Fruit fly (Drosophila melanogaster) whole organism, pupa: Measurements from ENCODE around the gene CCT7.

Source experiments
- CG8159 ChIP-seq: fragments of 200-800 bp; sonication (Bioruptor generic); optimal IDR thresholded peaks from 3 replicates; lab custom pipeline; 2018; ENCODE audit warnings: missing biosample characterization, mild to moderate bottlenecking, missing genetic modification characterization, moderate library complexity
- EcR ChIP-seq: fragments of 200-800 bp; sonication (Bioruptor generic); optimal IDR thresholded peaks from 3 replicates; lab custom pipeline; 2019; ENCODE audit warnings: missing biosample characterization, missing genetic modification characterization, mild to moderate bottlenecking, moderate library complexity, missing genetic modification reagents
- fd96Ca ChIP-seq: fragments of 200-800 bp; sonication (Bioruptor generic); IDR thresholded peaks from 3 replicates; pipeline ENCODE4 v1.3.6; 2022; ENCODE audit warnings: missing biosample characterization, missing genetic modification characterization

dm6 chr3R:8772591-8772990 lies 28.8 kb upstream of the CCT7 start, which contains the start of gene CG13318:
- no peak for TF ChIP-seq CG8159
- no peak for TF ChIP-seq EcR
- no peak for TF ChIP-seq fd96Ca (GFP tag; lab: Robert Waterston, UW)
